Worm (Caenorhabditis elegans) whole organism, young adult: Measurements from ENCODE around the gene ech-2.

ENCODE experiments used
- B0261.1 ChIP-seq: sonication (generic microtip); optimal IDR thresholded peaks from 2 replicates; lab custom pipeline; 2016; ENCODE audit warnings: mild to moderate bottlenecking, missing genetic modification characterization, moderate library complexity, missing compliant biosample characterization
- B0336.3 ChIP-seq: fragments of 200-800 bp; sonication (Bioruptor generic); IDR thresholded peaks from 2 replicates; pipeline ENCODE4 v1.3.6; 2022; ENCODE audit warnings: missing genetic modification characterization, missing compliant biosample characterization
- D2030.7 ChIP-seq: fragments of 200-800 bp; sonication (Bioruptor generic); IDR thresholded peaks from 2 replicates; pipeline ENCODE4 v1.3.6; 2022; ENCODE audit warnings: missing genetic modification reagents, missing genetic modification characterization, missing compliant biosample characterization
- F10E7.11 ChIP-seq: sonication (generic microtip); optimal IDR thresholded peaks from 2 replicates; lab custom pipeline; 2017; ENCODE audit warnings: mild to moderate bottlenecking, missing genetic modification characterization, moderate library complexity, missing compliant biosample characterization
- F22D6.2 ChIP-seq: sonication (generic microtip); optimal IDR thresholded peaks from 2 replicates; lab custom pipeline; 2016; ENCODE audit warnings: mild to moderate bottlenecking, missing genetic modification characterization, missing compliant biosample characterization
- F23B12.7 ChIP-seq: sonication (generic microtip); optimal IDR thresholded peaks from 2 replicates; lab custom pipeline; 2017; ENCODE audit warnings: missing genetic modification characterization, mild to moderate bottlenecking, missing compliant biosample characterization, antibody characterized with exemption, moderate library complexity; ENCODE audit not compliant: insufficient read depth
- F49E8.2 ChIP-seq: sonication (generic microtip); optimal IDR thresholded peaks from 3 replicates; lab custom pipeline; 2017; ENCODE audit warnings: missing genetic modification characterization, mild to moderate bottlenecking, missing compliant biosample characterization, antibody characterized with exemption, moderate library complexity; ENCODE audit not compliant: insufficient read depth
- F52B5.7 ChIP-seq: sonication (generic microtip); optimal IDR thresholded peaks from 2 replicates; lab custom pipeline; 2016; ENCODE audit warnings: mild to moderate bottlenecking, missing genetic modification characterization, missing compliant biosample characterization
- F57A8.1 ChIP-seq: fragments of 200-800 bp; sonication (Bioruptor generic); optimal IDR thresholded peaks from 2 replicates; lab custom pipeline; 2018; ENCODE audit warnings: mild to moderate bottlenecking, missing genetic modification characterization, moderate library complexity, missing compliant biosample characterization
- K11D2.4 ChIP-seq: fragments of 200-800 bp; sonication (Bioruptor generic); IDR thresholded peaks from 2 replicates; pipeline ENCODE4 v1.3.6; 2022; ENCODE audit warnings: missing genetic modification reagents, missing genetic modification characterization, missing compliant biosample characterization
- athp-1 ChIP-seq: sonication (generic microtip); optimal IDR thresholded peaks from 2 replicates; lab custom pipeline; 2017; ENCODE audit warnings: mild to moderate bottlenecking, missing genetic modification characterization, missing compliant biosample characterization
- attf-3 ChIP-seq: fragments of 200-800 bp; sonication (Bioruptor generic); conservative IDR thresholded peaks from 2 replicates; pipeline ENCODE4 v1.3.6; 2022; ENCODE audit warnings: missing genetic modification reagents, missing genetic modification characterization, missing compliant biosample characterization
- attf-5 ChIP-seq: fragments of 200-800 bp; sonication (Bioruptor generic); optimal IDR thresholded peaks from 2 replicates; lab custom pipeline; 2018; ENCODE audit warnings: mild to moderate bottlenecking, missing genetic modification characterization, missing compliant biosample characterization
- attf-6 ChIP-seq: fragments of 200-800 bp; sonication (Bioruptor generic); IDR thresholded peaks from 2 replicates; pipeline ENCODE4 v1.3.6; 2022; ENCODE audit warnings: missing genetic modification reagents, missing genetic modification characterization, missing compliant biosample characterization
- cebp-1 ChIP-seq, 2 experiments: fragments of 200-800 bp in 1 of 2; sonication (Bioruptor generic) in 1 of 2; sonication (generic microtip) in 1 of 2; IDR thresholded peaks in 1 of 2; optimal IDR thresholded peaks in 1 of 2; 2 replicates each; pipeline versions ENCODE4 v1.3.6 to Lab custom; 2017 to 2022; ENCODE audit warnings: missing compliant biosample characterization in 2 of 2, missing genetic modification characterization in 2 of 2, mild to moderate bottlenecking in 1 of 2, missing genetic modification reagents in 1 of 2, moderate library complexity in 1 of 2
- cebp-2 ChIP-seq: fragments of 200-800 bp; sonication (Bioruptor generic); IDR thresholded peaks from 2 replicates; pipeline ENCODE4 v1.3.6; 2022; ENCODE audit warnings: missing genetic modification characterization, missing compliant biosample characterization
- ceh-100 ChIP-seq: fragments of 200-800 bp; sonication (Bioruptor generic); IDR thresholded peaks from 2 replicates; pipeline ENCODE4 v1.3.6; 2022; ENCODE audit warnings: missing genetic modification reagents, missing genetic modification characterization, missing compliant biosample characterization
- ceh-40 ChIP-seq: fragments of 200-800 bp; sonication (Bioruptor generic); IDR thresholded peaks from 2 replicates; pipeline ENCODE4 v1.3.6; 2022; ENCODE audit warnings: missing genetic modification characterization, missing compliant biosample characterization
- ceh-58 ChIP-seq: fragments of 200-800 bp; sonication (Bioruptor generic); IDR thresholded peaks from 2 replicates; pipeline ENCODE4 v1.3.6; 2022; ENCODE audit warnings: missing genetic modification characterization, missing compliant biosample characterization
- die-1 ChIP-seq: sonication (generic microtip); optimal IDR thresholded peaks from 2 replicates; lab custom pipeline; 2016; ENCODE audit warnings: missing genotype, mild to moderate bottlenecking, missing genetic modification characterization, missing compliant biosample characterization
- dox-1 ChIP-seq: fragments of 200-800 bp; sonication (Bioruptor generic); IDR thresholded peaks from 2 replicates; pipeline ENCODE4 v1.3.6; 2022; ENCODE audit warnings: missing genetic modification reagents, missing genetic modification characterization, missing compliant biosample characterization
- egrh-3 ChIP-seq: fragments of 200-800 bp; sonication (Bioruptor generic); IDR thresholded peaks from 2 replicates; pipeline ENCODE4 v1.3.6; 2022; ENCODE audit warnings: missing genetic modification reagents, missing genetic modification characterization, missing compliant biosample characterization
- gei-17 ChIP-seq: fragments of 200-800 bp; sonication (Bioruptor generic); optimal IDR thresholded peaks from 2 replicates; lab custom pipeline; 2018; ENCODE audit warnings: mild to moderate bottlenecking, missing genetic modification characterization, missing compliant biosample characterization
- hmg-1.2 ChIP-seq: fragments of 200-800 bp; sonication (Bioruptor generic); IDR thresholded peaks from 2 replicates; pipeline ENCODE4 v1.3.6; 2022; ENCODE audit warnings: missing genetic modification reagents, missing genetic modification characterization, missing compliant biosample characterization
- hmg-20 ChIP-seq: fragments of 200-800 bp; sonication (Bioruptor generic); IDR thresholded peaks from 2 replicates; pipeline ENCODE4 v1.3.6; 2022; ENCODE audit warnings: missing genetic modification reagents, missing genetic modification characterization, missing compliant biosample characterization
- let-607 ChIP-seq, 2 experiments: fragments of 200-800 bp in 1 of 2; sonication (Bioruptor generic) in 1 of 2; sonication (generic microtip) in 1 of 2; optimal IDR thresholded peaks; 2 replicates each; lab custom pipeline; 2016 to 2018; ENCODE audit warnings: mild to moderate bottlenecking in 2 of 2, missing compliant biosample characterization in 2 of 2, missing genetic modification characterization in 2 of 2, moderate library complexity in 2 of 2, missing genotype in 1 of 2
- lin-54 ChIP-seq: fragments of 200-800 bp; sonication (Bioruptor generic); optimal IDR thresholded peaks from 2 replicates; lab custom pipeline; 2018; ENCODE audit warnings: mild to moderate bottlenecking, missing genetic modification characterization, missing compliant biosample characterization
- lsl-1 ChIP-seq: fragments of 200-800 bp; sonication (Bioruptor generic); optimal IDR thresholded peaks from 2 replicates; lab custom pipeline; 2018; ENCODE audit warnings: mild to moderate bottlenecking, missing genetic modification characterization, moderate library complexity, missing compliant biosample characterization
- madf-10 ChIP-seq: sonication (generic microtip); optimal IDR thresholded peaks from 2 replicates; lab custom pipeline; 2016; ENCODE audit warnings: mild to moderate bottlenecking, missing genetic modification characterization, missing compliant biosample characterization
- mes-4 ChIP-seq: sonication (generic microtip); optimal IDR thresholded peaks from 2 replicates; lab custom pipeline; 2016; ENCODE audit warnings: missing genotype, missing genetic modification characterization, missing compliant biosample characterization
- nhr-80 ChIP-seq: sonication (generic microtip); optimal IDR thresholded peaks from 2 replicates; lab custom pipeline; 2016; ENCODE audit warnings: missing genetic modification characterization, missing compliant biosample characterization
- pbrm-1 ChIP-seq: fragments of 200-800 bp; sonication (Bioruptor generic); IDR thresholded peaks from 2 replicates; pipeline ENCODE4 v1.3.6; 2022; ENCODE audit warnings: missing genetic modification reagents, missing genetic modification characterization, missing compliant biosample characterization
- pha-4 ChIP-seq: fragments of 150-350 bp; sonication (generic microtip); optimal IDR thresholded peaks from 2 replicates; lab custom pipeline; 2014; ENCODE audit warnings: missing biosample characterization, missing genetic modification reagents, missing genetic modification characterization
- rec-8 ChIP-seq, 2 experiments: sonication (generic microtip); optimal IDR thresholded peaks; 2 replicates each; lab custom pipeline; 2016; ENCODE audit warnings: mild to moderate bottlenecking in 2 of 2, missing genetic modification characterization in 2 of 2, missing genetic modification reagents in 2 of 2, missing genotype in 2 of 2, missing biosample characterization in 1 of 2, missing compliant biosample characterization in 1 of 2, moderate library complexity in 1 of 2
- repo-1 ChIP-seq: sonication (generic microtip); optimal IDR thresholded peaks from 2 replicates; lab custom pipeline; 2017; ENCODE audit warnings: mild to moderate bottlenecking, missing genetic modification characterization, missing compliant biosample characterization
- snpc-1.1 ChIP-seq: sonication (generic microtip); optimal IDR thresholded peaks from 2 replicates; lab custom pipeline; 2017; ENCODE audit warnings: missing genetic modification characterization, mild to moderate bottlenecking, missing compliant biosample characterization, antibody characterized with exemption, moderate library complexity, missing genotype, missing genetic modification reagents; ENCODE audit not compliant: insufficient read depth
- snpc-3.4 ChIP-seq: sonication (generic microtip); optimal IDR thresholded peaks from 2 replicates; lab custom pipeline; 2017; ENCODE audit warnings: missing genetic modification characterization, mild to moderate bottlenecking, missing compliant biosample characterization, antibody characterized with exemption, moderate library complexity, missing genotype, missing genetic modification reagents
- snpc-4 ChIP-seq, 5 experiments: fragments of 150-350 bp in 1 of 5; sonication (generic microtip) in 4 of 5; optimal IDR thresholded peaks; 2 replicates each; lab custom pipeline; 2014 to 2018; ENCODE audit warnings: missing genetic modification characterization in 5 of 5, missing biosample characterization in 3 of 5, antibody characterized with exemption in 2 of 5, mild to moderate bottlenecking in 2 of 5, missing compliant biosample characterization in 2 of 5, missing genotype in 2 of 5, moderate library complexity in 2 of 5, missing genetic modification reagents in 1 of 5
- unc-130 ChIP-seq: sonication (generic microtip); optimal IDR thresholded peaks from 2 replicates; lab custom pipeline; 2016; ENCODE audit warnings: missing genetic modification reagents, missing genetic modification characterization, missing compliant biosample characterization
- unc-62 ChIP-seq: fragments of 150-350 bp; optimal IDR thresholded peaks from 2 replicates; lab custom pipeline; 2014; ENCODE audit warnings: missing biosample characterization, missing genetic modification reagents, missing genetic modification characterization
- zfh-2 ChIP-seq: fragments of 200-800 bp; sonication (Bioruptor generic); conservative IDR thresholded peaks from 2 replicates; pipeline ENCODE4 v1.3.6; 2022; ENCODE audit warnings: missing genetic modification reagents, missing genetic modification characterization, missing compliant biosample characterization
- zim-3 ChIP-seq: sonication (generic microtip); optimal IDR thresholded peaks from 2 replicates; lab custom pipeline; 2017; ENCODE audit warnings: mild to moderate bottlenecking, missing genetic modification characterization, moderate library complexity, missing compliant biosample characterization
- ztf-18 ChIP-seq: sonication (generic microtip); optimal IDR thresholded peaks from 2 replicates; lab custom pipeline; 2016; ENCODE audit warnings: missing genotype, mild to moderate bottlenecking, missing genetic modification characterization, missing compliant biosample characterization
- ztf-26 ChIP-seq: sonication (generic microtip); optimal IDR thresholded peaks from 2 replicates; lab custom pipeline; 2017; ENCODE audit warnings: missing genetic modification characterization, missing compliant biosample characterization
- ztf-28 ChIP-seq: fragments of 200-800 bp; sonication (Bioruptor generic); IDR thresholded peaks from 2 replicates; pipeline ENCODE4 v1.3.6; 2022; ENCODE audit warnings: missing genetic modification reagents, missing genetic modification characterization, missing compliant biosample characterization
- ztf-3 ChIP-seq: fragments of 200-800 bp; sonication (Bioruptor generic); optimal IDR thresholded peaks from 2 replicates; lab custom pipeline; 2018; ENCODE audit warnings: mild to moderate bottlenecking, missing genetic modification characterization, missing compliant biosample characterization
- ztf-6 ChIP-seq: fragments of 200-800 bp; sonication (Bioruptor generic); IDR thresholded peaks from 2 replicates; pipeline ENCODE4 v1.3.6; 2022; ENCODE audit warnings: missing genetic modification reagents, missing genetic modification characterization, missing compliant biosample characterization

The ech-2 gene

ce11 chrIV:11857159-11857565, 1.0 kb upstream of the ech-2 start (continued):
- TF ChIP-seq gei-17 (GFP tag; lab: Kevin White, UChicago) (peak; percentile 7), repo-1 (tag; lab: Kevin White, UChicago) (peak; percentile 25), unc-130 (GFP tag; lab: Kevin White, UChicago) (no peak), die-1 (tag; lab: Kevin White, UChicago) (no peak), rec-8 (tag; optimal IDR thresholded peaks at IDR 0.05; lab: Kevin White, UChicago) (no peak), F23B12.7 (tag; lab: Kevin White, UChicago) (no peak), pbrm-1 (GFP tag; lab: Robert Waterston, UW) (0 out of 2 replicates have a peak, but pooled peaks have one; percentile 5), ceh-40 (GFP tag; lab: Robert Waterston, UW) (no peak), ztf-6 (GFP tag; lab: Robert Waterston, UW) (no peak), lsl-1 (GFP tag; lab: Kevin White, UChicago) (no peak), F10E7.11 (tag; lab: Kevin White, UChicago) (no peak), hmg-1.2 (GFP tag; lab: Robert Waterston, UW) (peak; percentile 56; the same call in 1 of the 2 replicates), let-607 (tag; optimal IDR thresholded peaks at IDR 0.05; lab: Kevin White, UChicago) (no peak), snpc-1.1 (tag; lab: Kevin White, UChicago) (no peak), madf-10 (tag; lab: Kevin White, UChicago) (peak; percentile 23), F57A8.1 (GFP tag; lab: Kevin White, UChicago) (no peak), ztf-28 (GFP tag; lab: Robert Waterston, UW) (no peak), B0336.3 (GFP tag; lab: Robert Waterston, UW) (peak; percentile 66), ceh-58 (GFP tag; lab: Robert Waterston, UW) (no peak), ztf-3 (GFP tag; lab: Kevin White, UChicago) (no peak), pha-4 (no peak), K11D2.4 (GFP tag; lab: Robert Waterston, UW) (peak; percentile 53), egrh-3 (GFP tag; lab: Robert Waterston, UW) (peak; percentile 74), attf-5 (peak; percentile 88), hmg-20 (0 out of 2 replicates have a peak, but pooled peaks have one; percentile 20), snpc-3.4 (peak; percentile 17), B0261.1 (tag; lab: Kevin White, UChicago) (no peak), zim-3 (tag; lab: Kevin White, UChicago) (peak; percentile 56), lin-54 (no peak), ztf-26 (no peak), attf-6 (no peak), F22D6.2 (no peak), F52B5.7 (tag; lab: Kevin White, UChicago) (peak; percentile 5), nhr-80 (tag; lab: Kevin White, UChicago) (peak; percentile 57), cebp-2 (GFP tag; lab: Robert Waterston, UW) (no peak), athp-1 (tag; lab: Kevin White, UChicago) (peak; percentile 20), dox-1 (GFP tag; lab: Robert Waterston, UW) (peak; percentile 85), snpc-4 (GFP tag; optimal IDR thresholded peaks at IDR 0.05; lab: Kevin White, UChicago) (no peak), snpc-4 (tag; optimal IDR thresholded peaks at IDR 0.05; lab: Kevin White, UChicago) (peak in 2 of 4 experiments; percentile 21 to 27), F49E8.2 (tag; lab: Kevin White, UChicago) (no peak), D2030.7 (GFP tag; lab: Robert Waterston, UW) (no peak), zfh-2 (peak; percentile 99), mes-4 (tag; lab: Kevin White, UChicago) (no peak), attf-3 (no peak), ztf-18 (tag; lab: Kevin White, UChicago) (peak; percentile 41), unc-62 (GFP tag; lab: Kevin White, UChicago) (no peak), cebp-1 (GFP tag; IDR thresholded peaks at IDR 0.05; lab: Robert Waterston, UW) (peak; percentile 89), cebp-1 (tag; optimal IDR thresholded peaks at IDR 0.05; lab: Kevin White, UChicago) (peak; percentile 96), ceh-100 (GFP tag; lab: Robert Waterston, UW) (no peak)
